Fruit fly (Drosophila melanogaster) whole organism, embryonic: ENCODE measurements around the gene plx.

Source experiments
- Adf1 ChIP-seq: fragments of 200-800 bp; sonication (Bioruptor generic); IDR thresholded peaks from 2 replicates; pipeline ENCODE4 v1.3.6; 2022; ENCODE audit warnings: missing biosample characterization, missing genetic modification characterization
- Antp ChIP-seq: fragments of 200-800 bp; sonication (Bioruptor generic); optimal IDR thresholded peaks from 3 replicates; lab custom pipeline; 2016; ENCODE audit warnings: missing biosample characterization, missing genetic modification characterization
- Atf-2 ChIP-seq: fragments of 200-800 bp; sonication (Bioruptor generic); optimal IDR thresholded peaks from 2 replicates; lab custom pipeline; 2016; ENCODE audit warnings: missing biosample characterization, missing genetic modification characterization
- Atf6 ChIP-seq: fragments of 200-800 bp; sonication (Bioruptor generic); IDR thresholded peaks from 2 replicates; pipeline ENCODE4 v1.3.6; 2022; ENCODE audit warnings: missing biosample characterization, missing genetic modification characterization
- Blimp-1 ChIP-seq: fragments of 200-800 bp; sonication (Bioruptor generic); optimal IDR thresholded peaks from 3 replicates; lab custom pipeline; 2018; ENCODE audit warnings: missing biosample characterization, missing genetic modification characterization, mild to moderate bottlenecking, moderate library complexity, missing genetic modification reagents
- CG1024 ChIP-seq: fragments of 200-800 bp; sonication (Bioruptor generic); IDR thresholded peaks from 2 replicates; pipeline ENCODE4 v1.3.6; 2022; ENCODE audit warnings: missing biosample characterization, missing genetic modification characterization
- CG14050 ChIP-seq: fragments of 200-800 bp; sonication (Bioruptor generic); IDR thresholded peaks from 3 replicates; pipeline ENCODE4 v1.3.6; 2022; ENCODE audit warnings: missing biosample characterization, missing genetic modification characterization
- CG15479 ChIP-seq: fragments of 200-800 bp; sonication (Bioruptor generic); optimal IDR thresholded peaks from 3 replicates; lab custom pipeline; 2019; ENCODE audit warnings: missing biosample characterization, mild to moderate bottlenecking, missing genetic modification characterization, moderate library complexity
- CG17359 ChIP-seq: fragments of 200-800 bp; sonication (Bioruptor generic); optimal IDR thresholded peaks from 3 replicates; lab custom pipeline; 2018; ENCODE audit warnings: missing biosample characterization, mild to moderate bottlenecking, missing genetic modification characterization, moderate library complexity
- CG18262 ChIP-seq: fragments of 200-800 bp; optimal IDR thresholded peaks from 3 replicates; lab custom pipeline; 2019; ENCODE audit warnings: missing biosample characterization, mild to moderate bottlenecking, missing genetic modification characterization, moderate library complexity
- CG1832 ChIP-seq: fragments of 200-800 bp; sonication (Bioruptor generic); optimal IDR thresholded peaks from 2 replicates; lab custom pipeline; 2017; ENCODE audit warnings: missing biosample characterization, mild to moderate bottlenecking, missing genetic modification characterization, inconsistent platforms
- CG2199 ChIP-seq: fragments of 200-800 bp; sonication (Bioruptor generic); IDR thresholded peaks from 3 replicates; pipeline ENCODE4 v1.3.6; 2022; ENCODE audit warnings: missing biosample characterization, missing genetic modification characterization
- CG2712 ChIP-seq: fragments of 200-800 bp; optimal IDR thresholded peaks from 3 replicates; lab custom pipeline; 2019; ENCODE audit warnings: missing biosample characterization, mild to moderate bottlenecking, missing genetic modification characterization, moderate library complexity
- CG31224 ChIP-seq: fragments of 200-800 bp; sonication (Bioruptor generic); IDR thresholded peaks from 2 replicates; pipeline ENCODE4 v1.3.6; 2022; ENCODE audit warnings: missing biosample characterization, missing genetic modification characterization
- CG43689 ChIP-seq: fragments of 200-800 bp; sonication (Bioruptor generic); IDR thresholded peaks from 2 replicates; pipeline ENCODE4 v1.3.6; 2022; ENCODE audit warnings: missing biosample characterization, missing genetic modification characterization
- CG6813 ChIP-seq: fragments of 200-800 bp; sonication (Bioruptor generic); optimal IDR thresholded peaks from 2 replicates; lab custom pipeline; 2017; ENCODE audit warnings: missing biosample characterization, missing genetic modification characterization, mild to moderate bottlenecking, moderate library complexity, missing genetic modification reagents
- CG7271 ChIP-seq: fragments of 200-800 bp; sonication (Bioruptor generic); optimal IDR thresholded peaks from 2 replicates; lab custom pipeline; 2018; ENCODE audit warnings: missing biosample characterization, mild to moderate bottlenecking, missing genetic modification characterization, moderate library complexity
- CG8388 ChIP-seq: fragments of 200-800 bp; sonication (Bioruptor generic); optimal IDR thresholded peaks from 2 replicates; lab custom pipeline; 2019; ENCODE audit warnings: missing biosample characterization, mild to moderate bottlenecking, missing genetic modification characterization, moderate library complexity
- CG9817 ChIP-seq: fragments of 200-800 bp; sonication (Bioruptor generic); optimal IDR thresholded peaks from 2 replicates; lab custom pipeline; 2018; ENCODE audit warnings: missing biosample characterization, mild to moderate bottlenecking, missing genetic modification characterization, moderate library complexity
- CG9876 ChIP-seq: fragments of 200-800 bp; sonication (Bioruptor generic); optimal IDR thresholded peaks from 2 replicates; lab custom pipeline; 2016; ENCODE audit warnings: missing biosample characterization, missing genetic modification characterization
- CHES-1-like ChIP-seq: fragments of 200-800 bp; sonication (Bioruptor generic); optimal IDR thresholded peaks from 2 replicates; lab custom pipeline; 2016; ENCODE audit warnings: missing biosample characterization, missing genetic modification characterization
- CrebB ChIP-seq: fragments of 200-800 bp; sonication (Bioruptor generic); optimal IDR thresholded peaks from 3 replicates; lab custom pipeline; 2018; ENCODE audit warnings: missing biosample characterization, mild to moderate bottlenecking, missing genetic modification characterization
- Drgx ChIP-seq: fragments of 200-800 bp; sonication (Bioruptor generic); IDR thresholded peaks from 2 replicates; pipeline ENCODE4 v1.3.6; 2022; ENCODE audit warnings: missing biosample characterization, missing genetic modification characterization
- GATAe ChIP-seq: fragments of 200-800 bp; sonication (Bioruptor generic); conservative IDR thresholded peaks from 2 replicates; pipeline ENCODE4 v1.3.6; 2022; ENCODE audit warnings: missing biosample characterization, missing genetic modification characterization
- HmgD ChIP-seq: fragments of 200-800 bp; sonication (Bioruptor generic); optimal IDR thresholded peaks from 3 replicates; lab custom pipeline; 2016; ENCODE audit warnings: missing biosample characterization, missing genetic modification characterization
- HmgZ ChIP-seq: fragments of 200-800 bp; sonication (Bioruptor generic); optimal IDR thresholded peaks from 2 replicates; lab custom pipeline; 2018; ENCODE audit warnings: missing biosample characterization, mild to moderate bottlenecking, missing genetic modification characterization
- MESR4 ChIP-seq: fragments of 200-800 bp; sonication (Bioruptor generic); optimal IDR thresholded peaks from 2 replicates; lab custom pipeline; 2018; ENCODE audit warnings: missing biosample characterization, mild to moderate bottlenecking, missing genetic modification characterization, moderate library complexity
- Nf-YC ChIP-seq: fragments of 200-800 bp; optimal IDR thresholded peaks from 3 replicates; lab custom pipeline; 2019; ENCODE audit warnings: missing biosample characterization, mild to moderate bottlenecking, missing genetic modification characterization, moderate library complexity
- NfI ChIP-seq: fragments of 200-800 bp; sonication (Bioruptor generic); optimal IDR thresholded peaks from 3 replicates; lab custom pipeline; 2018; ENCODE audit warnings: missing biosample characterization, mild to moderate bottlenecking, missing genetic modification characterization, moderate library complexity
- Opbp ChIP-seq: fragments of 200-800 bp; sonication (Bioruptor generic); IDR thresholded peaks from 3 replicates; pipeline ENCODE4 v1.3.6; 2022; ENCODE audit warnings: missing biosample characterization, missing genetic modification characterization; ENCODE audit not compliant: partially characterized antibody
- ab ChIP-seq: fragments of 200-800 bp; sonication (Bioruptor generic); optimal IDR thresholded peaks from 2 replicates; lab custom pipeline; 2016; ENCODE audit warnings: missing biosample characterization, missing genetic modification characterization
- ac ChIP-seq: fragments of 200-800 bp; sonication (Bioruptor generic); optimal IDR thresholded peaks from 3 replicates; lab custom pipeline; 2017; ENCODE audit warnings: missing biosample characterization, mild to moderate bottlenecking, missing genetic modification characterization
- cato ChIP-seq: fragments of 200-800 bp; sonication (Bioruptor generic); optimal IDR thresholded peaks from 2 replicates; lab custom pipeline; 2016; ENCODE audit warnings: missing biosample characterization, missing genetic modification characterization, borderline replicate concordance
- ci ChIP-seq: fragments of 200-800 bp; sonication (Bioruptor generic); IDR thresholded peaks from 3 replicates; pipeline ENCODE4 v1.3.6; 2022; ENCODE audit warnings: missing biosample characterization, missing genetic modification characterization
- corto ChIP-seq: fragments of 200-800 bp; sonication (Bioruptor generic); optimal IDR thresholded peaks from 2 replicates; lab custom pipeline; 2016; ENCODE audit warnings: missing biosample characterization, mild to moderate bottlenecking, missing genetic modification characterization, moderate library complexity
- da ChIP-seq: fragments of 200-800 bp; sonication (Bioruptor generic); optimal IDR thresholded peaks from 2 replicates; lab custom pipeline; 2016; ENCODE audit warnings: missing biosample characterization, missing genetic modification characterization
- dmrt11E ChIP-seq: fragments of 200-800 bp; sonication (Bioruptor generic); optimal IDR thresholded peaks from 3 replicates; lab custom pipeline; 2018; ENCODE audit warnings: missing biosample characterization, mild to moderate bottlenecking, missing genetic modification characterization, moderate library complexity
- eyg ChIP-seq: fragments of 200-800 bp; sonication (Bioruptor generic); optimal IDR thresholded peaks from 3 replicates; lab custom pipeline; 2016; ENCODE audit warnings: missing biosample characterization, missing genetic modification characterization
- gsb ChIP-seq: fragments of 200-800 bp; sonication (Bioruptor generic); IDR thresholded peaks from 2 replicates; pipeline ENCODE4 v1.3.6; 2022; ENCODE audit warnings: missing biosample characterization, missing genetic modification characterization
- her ChIP-seq: fragments of 200-800 bp; sonication (Bioruptor generic); optimal IDR thresholded peaks from 2 replicates; lab custom pipeline; 2016; ENCODE audit warnings: missing biosample characterization, missing genetic modification characterization
- jigr1 ChIP-seq: fragments of 200-800 bp; sonication (Bioruptor generic); IDR thresholded peaks from 3 replicates; pipeline ENCODE4 v1.3.6; 2022; ENCODE audit warnings: missing biosample characterization, missing genetic modification characterization
- pfk ChIP-seq: fragments of 200-800 bp; sonication (Bioruptor generic); optimal IDR thresholded peaks from 2 replicates; lab custom pipeline; 2018; ENCODE audit warnings: missing biosample characterization, mild to moderate bottlenecking, missing genetic modification characterization, moderate library complexity
- pita ChIP-seq: fragments of 200-800 bp; sonication (Bioruptor generic); optimal IDR thresholded peaks from 2 replicates; lab custom pipeline; 2017; ENCODE audit warnings: missing biosample characterization, mild to moderate bottlenecking, missing genetic modification characterization
- ssp ChIP-seq: fragments of 200-800 bp; sonication (Bioruptor generic); IDR thresholded peaks from 2 replicates; pipeline ENCODE4 v1.3.6; 2022; ENCODE audit warnings: missing biosample characterization, missing genetic modification characterization
- tap ChIP-seq: fragments of 200-800 bp; optimal IDR thresholded peaks from 3 replicates; lab custom pipeline; 2019; ENCODE audit warnings: missing biosample characterization, mild to moderate bottlenecking, missing genetic modification characterization, moderate library complexity
- tgo ChIP-seq: fragments of 200-800 bp; sonication (Bioruptor generic); IDR thresholded peaks from 3 replicates; pipeline ENCODE4 v1.3.6; 2022; ENCODE audit warnings: missing biosample characterization, missing genetic modification characterization
- tin ChIP-seq: fragments of 200-800 bp; sonication (Bioruptor generic); optimal IDR thresholded peaks from 3 replicates; lab custom pipeline; 2016; ENCODE audit warnings: missing biosample characterization, missing genetic modification characterization
- unpg ChIP-seq: fragments of 200-800 bp; sonication (Bioruptor generic); optimal IDR thresholded peaks from 3 replicates; lab custom pipeline; 2018; ENCODE audit warnings: missing biosample characterization, mild to moderate bottlenecking, missing genetic modification characterization, moderate library complexity
- wek ChIP-seq: fragments of 200-800 bp; sonication (Bioruptor generic); optimal IDR thresholded peaks from 3 replicates; lab custom pipeline; 2018; ENCODE audit warnings: missing biosample characterization, mild to moderate bottlenecking, missing genetic modification characterization, moderate library complexity
- zfh1 ChIP-seq: fragments of 200-800 bp; sonication (Bioruptor generic); IDR thresholded peaks from 3 replicates; pipeline ENCODE4 v1.3.6; 2022; ENCODE audit warnings: missing biosample characterization, missing genetic modification characterization

The plx gene

dm6 chr3R:5686049-5686757, 548 bp downstream of the plx start (continued):
- TF ChIP-seq ci (0 out of 3 replicates have a peak, but pooled peaks have one; percentile 30), CG18262 (tag; lab: Kevin White, UChicago) (peak; percentile 31), CG9876 (GFP tag; lab: Kevin White, UChicago) (no peak), gsb (GFP tag; lab: Robert Waterston, UW) (no peak), tap (tag; lab: Kevin White, UChicago) (peak; percentile 39), tin (GFP tag; lab: Kevin White, UChicago) (peak; percentile 20), ac (GFP tag; lab: Kevin White, UChicago) (no peak), ssp (GFP tag; lab: Robert Waterston, UW) (0 out of 2 replicates have a peak, but pooled peaks have one; percentile 31), cato (GFP tag; lab: Kevin White, UChicago) (no peak), ab (GFP tag; lab: Kevin White, UChicago) (no peak), Blimp-1 (peak; percentile 43), CG6813 (GFP tag; lab: Kevin White, UChicago) (peak; percentile 36), CG14050 (GFP tag; lab: Robert Waterston, UW) (peak; percentile 36; the same call in 1 of the 3 replicates), CG31224 (no peak), Drgx (GFP tag; lab: Robert Waterston, UW) (no peak), NfI (GFP tag; lab: Kevin White, UChicago) (peak; percentile 53), Antp (GFP tag; lab: Kevin White, UChicago) (peak; percentile 45), CG8388 (GFP tag; lab: Kevin White, UChicago) (no peak), CG1024 (peak; percentile 20; the same call in 1 of the 2 replicates), GATAe (GFP tag; lab: Robert Waterston, UW) (no peak), zfh1 (GFP tag; lab: Robert Waterston, UW) (no peak; the same call in 2 of the 3 replicates), CG15479 (no peak), unpg (GFP tag; lab: Kevin White, UChicago) (peak; percentile 58), Nf-YC (tag; lab: Kevin White, UChicago) (peak; percentile 7), CG1832 (GFP tag; lab: Kevin White, UChicago) (no peak), da (GFP tag; lab: Kevin White, UChicago) (no peak), jigr1 (no peak), Adf1 (GFP tag; lab: Robert Waterston, UW) (no peak), CG9817 (tag; lab: Kevin White, UChicago) (peak; percentile 55), her (GFP tag; lab: Kevin White, UChicago) (peak; percentile 6), eyg (GFP tag; lab: Kevin White, UChicago) (no peak), dmrt11E (tag; lab: Kevin White, UChicago) (no peak), wek (GFP tag; lab: Kevin White, UChicago) (no peak), Opbp (no peak), HmgD (no peak), CG7271 (tag; lab: Kevin White, UChicago) (no peak), pita (GFP tag; lab: Kevin White, UChicago) (no peak), CG2712 (peak; percentile 61), CG43689 (GFP tag; lab: Robert Waterston, UW) (no peak), CrebB (tag; lab: Kevin White, UChicago) (no peak), CHES-1-like (no peak), MESR4 (GFP tag; lab: Kevin White, UChicago) (no peak), Atf-2 (GFP tag; lab: Kevin White, UChicago) (no peak), tgo (peak; percentile 56; the same call in 2 of the 3 replicates), CG2199 (GFP tag; lab: Robert Waterston, UW) (no peak), CG17359 (tag; lab: Kevin White, UChicago) (peak; percentile 64), Atf6 (GFP tag; lab: Robert Waterston, UW) (no peak; the same call in 1 of the 2 replicates), corto (GFP tag; lab: Kevin White, UChicago) (no peak), pfk (GFP tag; lab: Kevin White, UChicago) (no peak), HmgZ (tag; lab: Kevin White, UChicago) (no peak)
